Worm (Caenorhabditis elegans) whole organism, L4 larva: ENCODE data around the gene unk-1.

ENCODE experiments used
- F26F4.8 ChIP-seq: fragments of 200-800 bp; sonication (Bioruptor generic); conservative IDR thresholded peaks from 2 replicates; pipeline ENCODE4 v1.3.6; 2022; ENCODE audit warnings: missing genetic modification characterization, missing compliant biosample characterization
- F49E8.2 ChIP-seq: sonication (generic microtip); optimal IDR thresholded peaks from 2 replicates; lab custom pipeline; 2016; ENCODE audit warnings: missing compliant biosample characterization, mild to moderate bottlenecking, missing genetic modification characterization, borderline replicate concordance
- T20F7.1 ChIP-seq: fragments of 200-800 bp; sonication (Bioruptor generic); optimal IDR thresholded peaks from 2 replicates; lab custom pipeline; 2018; ENCODE audit warnings: mild to moderate bottlenecking, missing genetic modification characterization, missing compliant biosample characterization
- T26A8.4 ChIP-seq: fragments of 200-800 bp; sonication (Bioruptor generic); IDR thresholded peaks from 2 replicates; pipeline ENCODE4 v1.3.6; 2022; ENCODE audit warnings: missing genetic modification characterization, missing compliant biosample characterization
- Y105C5A.15 ChIP-seq: fragments of 200-800 bp; sonication (Bioruptor generic); IDR thresholded peaks from 2 replicates; pipeline ENCODE4 v1.3.6; 2022; ENCODE audit warnings: missing genetic modification characterization, missing compliant biosample characterization
- Y75B8A.6 ChIP-seq: fragments of 200-800 bp; sonication (Bioruptor generic); IDR thresholded peaks from 2 replicates; pipeline ENCODE4 v1.3.6; 2022; ENCODE audit warnings: missing genetic modification reagents, missing genetic modification characterization, missing compliant biosample characterization
- ZK337.2 ChIP-seq: fragments of 200-800 bp; sonication (Bioruptor generic); IDR thresholded peaks from 2 replicates; pipeline ENCODE4 v1.3.6; 2022; ENCODE audit warnings: missing genetic modification reagents, missing genetic modification characterization, missing compliant biosample characterization
- ZK546.5 ChIP-seq, 2 experiments: sonication (generic microtip); optimal IDR thresholded peaks; 2 replicates each; lab custom pipeline; 2017; ENCODE audit warnings: missing biosample characterization in 2 of 2, missing genetic modification characterization in 2 of 2
- aly-2 ChIP-seq: sonication (generic microtip); optimal IDR thresholded peaks from 2 replicates; lab custom pipeline; 2018; ENCODE audit warnings: missing biosample characterization, missing genetic modification characterization
- ama-1 ChIP-seq: fragments of 150-350 bp; optimal IDR thresholded peaks from 2 replicates; lab custom pipeline; 2014; ENCODE audit warnings: inconsistent platforms, mixed read lengths
- ceh-28 ChIP-seq: fragments of 150-350 bp; optimal IDR thresholded peaks from 2 replicates; lab custom pipeline; 2014; ENCODE audit warnings: missing biosample characterization, missing genetic modification reagents, missing genetic modification characterization
- ceh-32 ChIP-seq: sonication (generic microtip); optimal IDR thresholded peaks from 2 replicates; lab custom pipeline; 2016; ENCODE audit warnings: mild to moderate bottlenecking, missing genetic modification characterization, missing compliant biosample characterization; ENCODE audit not compliant: poor library complexity
- ceh-44 ChIP-seq: fragments of 200-800 bp; sonication (Bioruptor generic); IDR thresholded peaks from 2 replicates; pipeline ENCODE4 v1.3.6; 2022; ENCODE audit warnings: missing genetic modification reagents, missing genetic modification characterization, missing compliant biosample characterization
- ceh-82 ChIP-seq: sonication (generic microtip); optimal IDR thresholded peaks from 2 replicates; lab custom pipeline; 2017; ENCODE audit warnings: missing biosample characterization, missing genetic modification characterization
- daf-19 ChIP-seq: fragments of 200-800 bp; sonication (Bioruptor generic); conservative IDR thresholded peaks from 2 replicates; pipeline ENCODE4 v1.3.6; 2022; ENCODE audit warnings: missing genetic modification characterization, missing compliant biosample characterization
- daf-8 ChIP-seq: fragments of 200-800 bp; sonication (Bioruptor generic); IDR thresholded peaks from 2 replicates; pipeline ENCODE4 v1.3.6; 2022; ENCODE audit warnings: missing genetic modification characterization, missing compliant biosample characterization
- dmd-8 ChIP-seq: fragments of 200-800 bp; sonication (Bioruptor generic); IDR thresholded peaks from 2 replicates; pipeline ENCODE4 v1.3.6; 2022; ENCODE audit warnings: missing genetic modification characterization, missing compliant biosample characterization
- dmd-9 ChIP-seq: fragments of 200-800 bp; sonication (Bioruptor generic); IDR thresholded peaks from 2 replicates; pipeline ENCODE4 v1.3.6; 2022; ENCODE audit warnings: missing genetic modification reagents, missing genetic modification characterization, missing compliant biosample characterization
- dpl-1 ChIP-seq: fragments of 150-350 bp; optimal IDR thresholded peaks from 2 replicates; lab custom pipeline; 2014; ENCODE audit warnings: missing biosample characterization, missing genetic modification reagents, missing genetic modification characterization
- duxl-1 ChIP-seq: sonication (generic microtip); optimal IDR thresholded peaks from 2 replicates; lab custom pipeline; 2016; ENCODE audit warnings: mild to moderate bottlenecking, missing genetic modification characterization, moderate library complexity, missing compliant biosample characterization; ENCODE audit not compliant: poor library complexity
- dve-1 ChIP-seq: sonication (generic microtip); optimal IDR thresholded peaks from 2 replicates; lab custom pipeline; 2017; ENCODE audit warnings: antibody characterized with exemption, mild to moderate bottlenecking, missing genetic modification characterization, missing compliant biosample characterization; ENCODE audit not compliant: insufficient read depth
- egl-43 ChIP-seq: fragments of 200-800 bp; sonication (Bioruptor generic); IDR thresholded peaks from 2 replicates; pipeline ENCODE4 v1.3.6; 2022; ENCODE audit warnings: missing genetic modification reagents, missing genetic modification characterization, missing compliant biosample characterization
- fkh-10 ChIP-seq: fragments of 150-350 bp; optimal IDR thresholded peaks from 2 replicates; lab custom pipeline; 2014; ENCODE audit warnings: missing biosample characterization, missing genetic modification reagents, missing genetic modification characterization
- fos-1 ChIP-seq: fragments of 150-350 bp; optimal IDR thresholded peaks from 2 replicates; lab custom pipeline; 2014; ENCODE audit warnings: missing biosample characterization, missing genetic modification characterization
- gei-8 ChIP-seq: fragments of 200-800 bp; sonication (Bioruptor generic); optimal IDR thresholded peaks from 2 replicates; lab custom pipeline; 2018; ENCODE audit warnings: mild to moderate bottlenecking, missing genetic modification characterization, missing compliant biosample characterization
- hlh-11 ChIP-seq: fragments of 200-800 bp; sonication (Bioruptor generic); optimal IDR thresholded peaks from 2 replicates; lab custom pipeline; 2018; ENCODE audit warnings: mild to moderate bottlenecking, missing genetic modification characterization, missing compliant biosample characterization
- hlh-30 ChIP-seq: sonication (generic microtip); optimal IDR thresholded peaks from 2 replicates; lab custom pipeline; 2017; ENCODE audit warnings: antibody characterized with exemption, mild to moderate bottlenecking, missing genetic modification characterization, missing compliant biosample characterization; ENCODE audit not compliant: insufficient read depth
- jun-1 ChIP-seq: fragments of 150-350 bp; optimal IDR thresholded peaks from 2 replicates; lab custom pipeline; 2014; ENCODE audit warnings: missing biosample characterization, missing genetic modification reagents, missing genetic modification characterization
- lin-13 ChIP-seq: fragments of 150-350 bp; optimal IDR thresholded peaks from 2 replicates; lab custom pipeline; 2014; ENCODE audit warnings: missing biosample characterization, missing genetic modification reagents, missing genetic modification characterization
- lin-38 ChIP-seq: fragments of 200-800 bp; sonication (Bioruptor generic); IDR thresholded peaks from 2 replicates; pipeline ENCODE4 v1.3.6; 2022; ENCODE audit warnings: missing genetic modification reagents, missing genetic modification characterization, missing compliant biosample characterization
- lin-39 ChIP-seq: fragments of 150-350 bp; optimal IDR thresholded peaks from 2 replicates; lab custom pipeline; 2014; ENCODE audit warnings: missing biosample characterization, missing genetic modification reagents, missing genetic modification characterization
- lsy-2 ChIP-seq, 2 experiments: fragments of 150-350 bp in 1 of 2; sonication (generic microtip) in 1 of 2; optimal IDR thresholded peaks; 2 replicates each; lab custom pipeline; 2014 to 2017; ENCODE audit warnings: missing biosample characterization in 2 of 2, missing genetic modification characterization in 2 of 2
- mes-2 ChIP-seq: sonication (generic microtip); optimal IDR thresholded peaks from 2 replicates; lab custom pipeline; 2016; ENCODE audit warnings: missing genotype, mild to moderate bottlenecking, missing genetic modification characterization, missing compliant biosample characterization; ENCODE audit not compliant: poor library complexity, severe bottlenecking
- mxl-2 ChIP-seq: fragments of 200-800 bp; sonication (Bioruptor generic); conservative IDR thresholded peaks from 2 replicates; pipeline ENCODE4 v1.3.6; 2022; ENCODE audit warnings: missing genetic modification reagents, missing genetic modification characterization, missing compliant biosample characterization
- mxl-3 ChIP-seq: fragments of 200-800 bp; sonication (Bioruptor generic); optimal IDR thresholded peaks from 2 replicates; lab custom pipeline; 2018; ENCODE audit warnings: mild to moderate bottlenecking, missing genetic modification characterization, missing compliant biosample characterization
- nhr-10 ChIP-seq: fragments of 150-350 bp; optimal IDR thresholded peaks from 2 replicates; lab custom pipeline; 2014; ENCODE audit warnings: missing biosample characterization, missing genetic modification characterization
- nhr-111 ChIP-seq: fragments of 200-800 bp; sonication (Bioruptor generic); optimal IDR thresholded peaks from 2 replicates; lab custom pipeline; 2018; ENCODE audit warnings: mild to moderate bottlenecking, missing genetic modification characterization, missing compliant biosample characterization
- nhr-237 ChIP-seq: sonication (generic microtip); optimal IDR thresholded peaks from 2 replicates; lab custom pipeline; 2017; ENCODE audit warnings: missing biosample characterization, missing genetic modification characterization
- nhr-41 ChIP-seq: fragments of 200-800 bp; sonication (Bioruptor generic); IDR thresholded peaks from 2 replicates; pipeline ENCODE4 v1.3.6; 2022; ENCODE audit warnings: missing genetic modification reagents, missing genetic modification characterization, missing compliant biosample characterization
- nhr-48 ChIP-seq: sonication (generic microtip); optimal IDR thresholded peaks from 2 replicates; lab custom pipeline; 2016; ENCODE audit warnings: mild to moderate bottlenecking, missing genetic modification characterization, missing compliant biosample characterization
- php-3 ChIP-seq: fragments of 200-800 bp; sonication (Bioruptor generic); IDR thresholded peaks from 2 replicates; pipeline ENCODE4 v1.3.6; 2022; ENCODE audit warnings: missing genetic modification reagents, missing genetic modification characterization, missing compliant biosample characterization
- skn-1 ChIP-seq: fragments of 150-350 bp; optimal IDR thresholded peaks from 2 replicates; lab custom pipeline; 2014; ENCODE audit warnings: missing biosample characterization, missing genetic modification characterization
- snpc-1.2 ChIP-seq: fragments of 200-800 bp; sonication (Bioruptor generic); IDR thresholded peaks from 2 replicates; pipeline ENCODE4 v1.3.6; 2022; ENCODE audit warnings: missing genetic modification reagents, missing genetic modification characterization, missing compliant biosample characterization
- spr-3 ChIP-seq: fragments of 200-800 bp; sonication (Bioruptor generic); optimal IDR thresholded peaks from 2 replicates; lab custom pipeline; 2018; ENCODE audit warnings: mild to moderate bottlenecking, missing genetic modification characterization, missing compliant biosample characterization
- tag-97 ChIP-seq: fragments of 200-800 bp; sonication (Bioruptor generic); IDR thresholded peaks from 2 replicates; pipeline ENCODE4 v1.3.6; 2022; ENCODE audit warnings: missing genetic modification characterization, missing compliant biosample characterization
- tra-1 ChIP-seq: fragments of 200-800 bp; sonication (Bioruptor generic); IDR thresholded peaks from 2 replicates; pipeline ENCODE4 v1.3.6; 2022; ENCODE audit warnings: missing genetic modification reagents, missing genetic modification characterization, missing compliant biosample characterization
- unc-39 ChIP-seq: sonication (generic microtip); optimal IDR thresholded peaks from 2 replicates; lab custom pipeline; 2017; ENCODE audit warnings: missing biosample characterization, missing genetic modification characterization
- zag-1 ChIP-seq: fragments of 150-350 bp; optimal IDR thresholded peaks from 2 replicates; lab custom pipeline; 2014; ENCODE audit warnings: missing biosample characterization, missing genetic modification characterization
- ztf-7 ChIP-seq: fragments of 150-350 bp; optimal IDR thresholded peaks from 2 replicates; lab custom pipeline; 2014; ENCODE audit warnings: missing biosample characterization, missing genetic modification characterization

unk-1 gene

ce11 chrX:7985495-7986029, 29.2 kb upstream of the unk-1 start, which contains the start of gene F45E1.4 (continued):
- TF ChIP-seq skn-1 (no peak), ztf-7 (tag; lab: Kevin White, UChicago) (no peak), T26A8.4 (GFP tag; lab: Robert Waterston, UW) (no peak), tra-1 (GFP tag; lab: Robert Waterston, UW) (no peak), F26F4.8 (GFP tag; lab: Robert Waterston, UW) (no peak)

- TF ChIP-seq mxl-2 (GFP tag; lab: Robert Waterston, UW) = peak; percentile 82
- peak; percentile 58 for TF ChIP-seq mxl-3 (GFP tag; lab: Kevin White, UChicago)
- no peak for TF ChIP-seq F49E8.2 (tag; lab: Kevin White, UChicago)
- no peak for TF ChIP-seq lin-39
- TF ChIP-seq php-3 (GFP tag; lab: Robert Waterston, UW) = peak; percentile 65; the same call in 1 of the 2 replicates
- TF ChIP-seq snpc-1.2 (GFP tag; lab: Robert Waterston, UW) = no peak
- TF ChIP-seq nhr-111 (GFP tag; lab: Kevin White, UChicago) = no peak
- no peak for TF ChIP-seq ztf-7 (tag; lab: Kevin White, UChicago)
- TF ChIP-seq hlh-11 (tag; lab: Kevin White, UChicago) = peak; percentile 92
- TF ChIP-seq dve-1 = peak; percentile 95
- TF ChIP-seq nhr-237 = no peak
- no peak for TF ChIP-seq ama-1 (lab: Kevin White, UChicago)
- TF ChIP-seq lin-38 (GFP tag; lab: Robert Waterston, UW) = no peak
- no peak for TF ChIP-seq dmd-9 (GFP tag; lab: Robert Waterston, UW)
- TF ChIP-seq Y75B8A.6 (GFP tag; lab: Robert Waterston, UW) = no peak
- peak; percentile 79 for TF ChIP-seq hlh-30 (tag; lab: Kevin White, UChicago)
- no peak for TF ChIP-seq egl-43 (GFP tag; lab: Robert Waterston, UW)
- peak; percentile 53 for TF ChIP-seq gei-8 (GFP tag; lab: Kevin White, UChicago)
- TF ChIP-seq duxl-1 (tag; lab: Kevin White, UChicago) = no peak
- TF ChIP-seq aly-2 (tag; lab: Kevin White, UChicago) = no peak
- TF ChIP-seq zag-1 (tag; lab: Kevin White, UChicago) = no peak
- no peak for TF ChIP-seq Y105C5A.15 (GFP tag; lab: Robert Waterston, UW)
- peak; percentile 83 for TF ChIP-seq nhr-48
- no peak for TF ChIP-seq lin-13 (GFP tag; lab: Kevin White, UChicago)
- TF ChIP-seq unc-39 (tag; lab: Kevin White, UChicago) = no peak
- TF ChIP-seq jun-1 (tag; lab: Kevin White, UChicago) = no peak
- TF ChIP-seq dmd-8 (GFP tag; lab: Robert Waterston, UW) = no peak
- TF ChIP-seq ceh-82 (tag; lab: Kevin White, UChicago) = no peak
- TF ChIP-seq daf-8 (GFP tag; lab: Robert Waterston, UW) = no peak
- no peak for TF ChIP-seq ceh-32 (tag; lab: Kevin White, UChicago)
- no peak for TF ChIP-seq tag-97 (GFP tag; lab: Robert Waterston, UW)
- TF ChIP-seq fos-1 (tag; lab: Kevin White, UChicago) = no peak
- TF ChIP-seq ceh-28 (tag; lab: Kevin White, UChicago) = no peak
- no peak for TF ChIP-seq dpl-1 (GFP tag; lab: Kevin White, UChicago)
- TF ChIP-seq spr-3 (GFP tag; lab: Kevin White, UChicago) = no peak
- no peak for TF ChIP-seq T20F7.1
- TF ChIP-seq ceh-44 (GFP tag; lab: Robert Waterston, UW) = no peak
- TF ChIP-seq tra-1 (GFP tag; lab: Robert Waterston, UW) = no peak; the same call in 1 of the 2 replicates
- no peak for TF ChIP-seq ZK546.5 (tag; optimal IDR thresholded peaks at IDR 0.05; lab: Kevin White, UChicago)
- 0 out of 2 replicates have a peak, but pooled peaks have one; percentile 35 for TF ChIP-seq nhr-41 (GFP tag; lab: Robert Waterston, UW)
- no peak for TF ChIP-seq fkh-10
- TF ChIP-seq ZK337.2 = no peak
- peak; percentile 21 for TF ChIP-seq mes-2 (tag; lab: Kevin White, UChicago)
- peak; percentile 59; the same call in 1 of the 2 replicates for TF ChIP-seq T26A8.4 (GFP tag; lab: Robert Waterston, UW)
- TF ChIP-seq daf-19 (GFP tag; lab: Robert Waterston, UW) = no peak
- TF ChIP-seq lsy-2 (tag; optimal IDR thresholded peaks at IDR 0.05; lab: Kevin White, UChicago) = peak in 1 of 2 experiments; percentile 44
- TF ChIP-seq nhr-10 (tag; lab: Kevin White, UChicago) = no peak
Observed at ce11 chrX:7986892-7987291, 27.9 kb upstream of the unk-1 start.
